Fruit fly (Drosophila melanogaster) whole organism, embryonic: ENCODE results near the gene CG9948.

Experiments
- B-H2 ChIP-seq: fragments of 200-800 bp; sonication (Bioruptor generic); optimal IDR thresholded peaks from 2 replicates; lab custom pipeline; 2018; ENCODE audit warnings: missing biosample characterization, mild to moderate bottlenecking, missing genetic modification characterization
- BEAF-32 ChIP-seq: fragments of 200-800 bp; sonication (Bioruptor generic); optimal IDR thresholded peaks from 3 replicates; lab custom pipeline; 2017; ENCODE audit warnings: missing biosample characterization, missing genetic modification characterization, mild to moderate bottlenecking, moderate library complexity, missing genetic modification reagents
- Bdp1 ChIP-seq: fragments of 200-800 bp; sonication (Bioruptor generic); optimal IDR thresholded peaks from 3 replicates; lab custom pipeline; 2016; ENCODE audit warnings: missing biosample characterization, missing genetic modification characterization
- Blimp-1 ChIP-seq: fragments of 200-800 bp; sonication (Bioruptor generic); optimal IDR thresholded peaks from 3 replicates; lab custom pipeline; 2018; ENCODE audit warnings: missing biosample characterization, missing genetic modification characterization, mild to moderate bottlenecking, moderate library complexity, missing genetic modification reagents
- CG12071 ChIP-seq: fragments of 200-800 bp; sonication (Bioruptor generic); optimal IDR thresholded peaks from 3 replicates; lab custom pipeline; 2018; ENCODE audit warnings: missing biosample characterization, mild to moderate bottlenecking, missing genetic modification characterization
- CG12104 ChIP-seq: fragments of 200-800 bp; sonication (Bioruptor generic); optimal IDR thresholded peaks from 3 replicates; lab custom pipeline; 2016; ENCODE audit warnings: missing biosample characterization, missing genetic modification characterization
- CG12744 ChIP-seq: fragments of 200-800 bp; sonication (Bioruptor generic); optimal IDR thresholded peaks from 2 replicates; lab custom pipeline; 2016; ENCODE audit warnings: missing biosample characterization, missing genetic modification characterization
- CG12769 ChIP-seq: fragments of 200-800 bp; sonication (Bioruptor generic); optimal IDR thresholded peaks from 2 replicates; lab custom pipeline; 2019; ENCODE audit warnings: missing biosample characterization, mild to moderate bottlenecking, missing genetic modification characterization, moderate library complexity
- CG13894 ChIP-seq: fragments of 200-800 bp; sonication (Bioruptor generic); optimal IDR thresholded peaks from 3 replicates; lab custom pipeline; 2018; ENCODE audit warnings: missing biosample characterization, mild to moderate bottlenecking, missing genetic modification characterization, moderate library complexity
- CG14710 ChIP-seq: fragments of 200-800 bp; sonication (Bioruptor generic); optimal IDR thresholded peaks from 3 replicates; lab custom pipeline; 2019; ENCODE audit warnings: missing biosample characterization, mild to moderate bottlenecking, missing genetic modification characterization, moderate library complexity
- CG1603 ChIP-seq: fragments of 200-800 bp; sonication (Bioruptor generic); optimal IDR thresholded peaks from 2 replicates; lab custom pipeline; 2019; ENCODE audit warnings: missing biosample characterization, mild to moderate bottlenecking, missing genetic modification characterization, moderate library complexity
- CG17829 ChIP-seq: fragments of 200-800 bp; optimal IDR thresholded peaks from 2 replicates; lab custom pipeline; 2019; ENCODE audit warnings: missing biosample characterization, mild to moderate bottlenecking, missing genetic modification characterization, moderate library complexity
- CG18476 ChIP-seq: fragments of 200-800 bp; sonication (Bioruptor generic); optimal IDR thresholded peaks from 2 replicates; lab custom pipeline; 2016; ENCODE audit warnings: missing biosample characterization, mild to moderate bottlenecking, missing genetic modification characterization
- CG31224 ChIP-seq: fragments of 200-800 bp; sonication (Bioruptor generic); IDR thresholded peaks from 2 replicates; pipeline ENCODE4 v1.3.6; 2022; ENCODE audit warnings: missing biosample characterization, missing genetic modification characterization
- CG32767 ChIP-seq: fragments of 200-800 bp; sonication (Bioruptor generic); IDR thresholded peaks from 2 replicates; pipeline ENCODE4 v1.3.6; 2022; ENCODE audit warnings: missing biosample characterization, missing genetic modification characterization
- CG5245 ChIP-seq: fragments of 200-800 bp; sonication (Bioruptor generic); optimal IDR thresholded peaks from 3 replicates; lab custom pipeline; 2016; ENCODE audit warnings: missing biosample characterization, missing genetic modification characterization
- CG6175 ChIP-seq: fragments of 200-800 bp; sonication (Bioruptor generic); IDR thresholded peaks from 3 replicates; pipeline ENCODE4 v1.3.6; 2022; ENCODE audit warnings: missing biosample characterization, missing genetic modification characterization
- CG7839 ChIP-seq: fragments of 200-800 bp; sonication (Bioruptor generic); optimal IDR thresholded peaks from 3 replicates; lab custom pipeline; 2018; ENCODE audit warnings: missing biosample characterization, mild to moderate bottlenecking, missing genetic modification characterization, moderate library complexity
- CG8765 ChIP-seq: fragments of 200-800 bp; sonication (Bioruptor generic); IDR thresholded peaks from 2 replicates; pipeline ENCODE4 v1.3.6; 2022; ENCODE audit warnings: missing biosample characterization, missing genetic modification characterization
- CG9215 ChIP-seq: fragments of 200-800 bp; sonication (Bioruptor generic); IDR thresholded peaks from 2 replicates; pipeline ENCODE4 v1.3.6; 2022; ENCODE audit warnings: missing biosample characterization, missing genetic modification characterization
- CG9876 ChIP-seq: fragments of 200-800 bp; sonication (Bioruptor generic); optimal IDR thresholded peaks from 2 replicates; lab custom pipeline; 2016; ENCODE audit warnings: missing biosample characterization, missing genetic modification characterization
- D19A ChIP-seq: fragments of 200-800 bp; optimal IDR thresholded peaks from 3 replicates; lab custom pipeline; 2019; ENCODE audit warnings: missing biosample characterization, mild to moderate bottlenecking, missing genetic modification characterization, moderate library complexity
- Dad ChIP-seq: fragments of 200-800 bp; sonication (Bioruptor generic); optimal IDR thresholded peaks from 3 replicates; lab custom pipeline; 2016; ENCODE audit warnings: missing biosample characterization, missing genetic modification characterization
- Dbx ChIP-seq: fragments of 200-800 bp; sonication (Bioruptor generic); IDR thresholded peaks from 3 replicates; pipeline ENCODE4 v1.3.6; 2022; ENCODE audit warnings: missing biosample characterization, missing genetic modification characterization
- Gug ChIP-seq: fragments of 200-800 bp; sonication (Bioruptor generic); IDR thresholded peaks from 4 replicates; pipeline ENCODE4 v1.3.6; 2022; ENCODE audit warnings: missing biosample characterization, missing genetic modification characterization
- Hmx ChIP-seq: fragments of 200-800 bp; sonication (Bioruptor generic); optimal IDR thresholded peaks from 2 replicates; lab custom pipeline; 2016; ENCODE audit warnings: missing biosample characterization, missing genetic modification characterization
- Nf-YC ChIP-seq: fragments of 200-800 bp; optimal IDR thresholded peaks from 3 replicates; lab custom pipeline; 2019; ENCODE audit warnings: missing biosample characterization, mild to moderate bottlenecking, missing genetic modification characterization, moderate library complexity
- Side ChIP-seq: fragments of 200-800 bp; sonication (Bioruptor generic); optimal IDR thresholded peaks from 2 replicates; lab custom pipeline; 2016; ENCODE audit warnings: missing biosample characterization, missing genetic modification characterization
- Sin3A ChIP-seq: fragments of >200 bp; optimal IDR thresholded peaks from 2 replicates; lab custom pipeline; 2018
- ara ChIP-seq: fragments of 200-800 bp; sonication (Bioruptor generic); IDR thresholded peaks from 2 replicates; pipeline ENCODE4 v1.3.6; 2022; ENCODE audit warnings: missing biosample characterization, missing genetic modification characterization
- bcd ChIP-seq: fragments of 200-800 bp; sonication (Bioruptor generic); optimal IDR thresholded peaks from 2 replicates; lab custom pipeline; 2017; ENCODE audit warnings: missing biosample characterization, mild to moderate bottlenecking, missing genetic modification characterization
- crol ChIP-seq: fragments of 200-800 bp; sonication (Bioruptor generic); IDR thresholded peaks from 2 replicates; pipeline ENCODE4 v1.3.6; 2022; ENCODE audit warnings: missing biosample characterization, missing genetic modification characterization
- fru ChIP-seq: fragments of >200 bp; optimal IDR thresholded peaks from 2 replicates; lab custom pipeline; 2017
- gem ChIP-seq: fragments of 200-800 bp; sonication (Bioruptor generic); optimal IDR thresholded peaks from 2 replicates; lab custom pipeline; 2019; ENCODE audit warnings: missing biosample characterization, mild to moderate bottlenecking, missing genetic modification characterization, moderate library complexity
- gsb ChIP-seq: fragments of 200-800 bp; sonication (Bioruptor generic); IDR thresholded peaks from 2 replicates; pipeline ENCODE4 v1.3.6; 2022; ENCODE audit warnings: missing biosample characterization, missing genetic modification characterization
- h ChIP-seq: fragments of >200 bp; optimal IDR thresholded peaks from 2 replicates; lab custom pipeline; 2017
- ham ChIP-seq: fragments of 200-800 bp; sonication (Bioruptor generic); IDR thresholded peaks from 2 replicates; pipeline ENCODE4 v1.3.6; 2022; ENCODE audit warnings: missing biosample characterization, missing genetic modification characterization
- lbe ChIP-seq: fragments of 200-800 bp; sonication (Bioruptor generic); optimal IDR thresholded peaks from 2 replicates; lab custom pipeline; 2016; ENCODE audit warnings: missing biosample characterization, mild to moderate bottlenecking, missing genetic modification characterization
- maf-S ChIP-seq: fragments of 200-800 bp; sonication (Bioruptor generic); optimal IDR thresholded peaks from 2 replicates; lab custom pipeline; 2016; ENCODE audit warnings: missing biosample characterization, missing genetic modification characterization
- pb ChIP-seq: fragments of 200-800 bp; sonication (Bioruptor generic); optimal IDR thresholded peaks from 3 replicates; lab custom pipeline; 2016; ENCODE audit warnings: missing biosample characterization, missing genetic modification characterization
- pho ChIP-seq: fragments of 200-800 bp; sonication (Bioruptor generic); optimal IDR thresholded peaks from 2 replicates; lab custom pipeline; 2016; ENCODE audit warnings: missing biosample characterization, missing genetic modification characterization
- phol ChIP-seq: fragments of 200-800 bp; sonication (Bioruptor generic); optimal IDR thresholded peaks from 3 replicates; lab custom pipeline; 2018; ENCODE audit warnings: missing biosample characterization, mild to moderate bottlenecking, missing genetic modification characterization, moderate library complexity
- prd ChIP-seq, 3 experiments: fragments of >200 bp in 2 of 3; fragments of 200-800 bp in 1 of 3; sonication (Bioruptor generic) in 1 of 3; optimal IDR thresholded peaks in 2 of 3; IDR thresholded peaks in 1 of 3; 2 replicates in 2 of 3; 3 replicates in 1 of 3; pipeline versions ENCODE4 v1.3.6 to Lab custom; 2017 to 2022; ENCODE audit warnings: missing biosample characterization in 1 of 3, missing genetic modification characterization in 1 of 3
- shn ChIP-seq: fragments of 200-800 bp; sonication (Bioruptor generic); optimal IDR thresholded peaks from 3 replicates; lab custom pipeline; 2016; ENCODE audit warnings: missing biosample characterization, missing genetic modification characterization
- sna ChIP-seq: fragments of 200-800 bp; sonication (Bioruptor generic); IDR thresholded peaks from 2 replicates; pipeline ENCODE4 v1.3.6; 2022; ENCODE audit warnings: missing biosample characterization, missing genetic modification characterization; ENCODE audit not compliant: partially characterized antibody
- ssp ChIP-seq: fragments of 200-800 bp; sonication (Bioruptor generic); IDR thresholded peaks from 2 replicates; pipeline ENCODE4 v1.3.6; 2022; ENCODE audit warnings: missing biosample characterization, missing genetic modification characterization
- trem ChIP-seq: fragments of 200-800 bp; optimal IDR thresholded peaks from 3 replicates; lab custom pipeline; 2019; ENCODE audit warnings: missing biosample characterization, mild to moderate bottlenecking, missing genetic modification characterization, moderate library complexity
- unpg ChIP-seq: fragments of 200-800 bp; sonication (Bioruptor generic); optimal IDR thresholded peaks from 3 replicates; lab custom pipeline; 2018; ENCODE audit warnings: missing biosample characterization, mild to moderate bottlenecking, missing genetic modification characterization, moderate library complexity
- vnd ChIP-seq: fragments of 200-800 bp; sonication (Bioruptor generic); IDR thresholded peaks from 3 replicates; pipeline ENCODE4 v1.3.6; 2022; ENCODE audit warnings: missing biosample characterization, missing genetic modification characterization; ENCODE audit not compliant: partially characterized antibody

CG9948 gene

DNA sequence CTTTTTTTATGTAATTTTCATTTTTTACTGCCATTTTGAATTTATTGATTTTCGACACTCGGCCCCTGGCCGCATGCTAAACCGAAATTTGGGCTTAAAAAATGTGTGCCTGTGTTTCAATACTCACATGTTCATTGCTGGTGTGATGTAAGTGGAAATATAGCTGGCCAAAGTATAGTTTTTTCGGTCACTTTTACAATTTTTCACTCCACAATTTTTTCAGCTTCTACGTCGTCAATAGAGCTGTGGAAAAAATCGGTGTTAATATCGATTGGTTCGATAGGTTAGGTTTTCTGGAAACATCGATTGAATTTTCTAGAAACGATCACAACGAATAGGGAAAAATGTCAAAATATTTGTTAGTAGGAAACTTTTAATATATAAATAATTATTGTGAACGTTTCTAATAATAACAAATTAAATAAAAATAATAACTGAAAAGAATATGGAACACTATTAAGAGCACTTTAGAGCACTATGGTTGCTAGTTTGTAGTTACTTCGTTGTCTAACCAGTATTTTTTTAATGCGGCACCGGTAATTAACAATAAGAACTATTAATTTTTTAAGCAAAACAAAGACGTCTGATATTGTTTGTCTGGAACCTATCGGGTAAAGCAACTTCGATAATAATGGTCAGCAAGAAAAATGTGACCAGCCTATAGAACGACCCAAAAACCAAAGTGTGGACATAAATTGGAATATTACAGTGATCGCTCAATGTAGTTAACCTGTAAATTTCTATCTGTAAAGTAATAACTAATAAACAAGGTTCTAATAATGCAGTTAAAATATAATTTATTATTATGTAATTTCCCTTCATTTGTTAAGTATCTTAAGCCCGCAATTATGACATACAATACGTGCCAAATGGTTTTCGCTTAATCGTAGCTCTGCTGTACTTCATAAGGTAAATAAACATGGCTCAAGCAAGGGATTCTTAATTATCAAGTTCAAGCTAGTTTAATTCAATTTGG, at the start of gene CG9948, which contains the start of gene CG10077 (continued):
- TF ChIP-seq CG31224 (GFP tag; lab: Robert Waterston, UW) (peak; percentile 63), crol (GFP tag; lab: Robert Waterston, UW) (no peak), CG14710 (tag; lab: Kevin White, UChicago) (peak; percentile 89), ara (peak; percentile 86), ham (peak; percentile 53; the same call in 1 of the 2 replicates), CG9876 (no peak), CG12744 (no peak), CG17829 (peak; percentile 90), CG12104 (GFP tag; lab: Kevin White, UChicago) (peak; percentile 69), Gug (GFP tag; lab: Robert Waterston, UW) (peak; percentile 82), fru (lab: Kevin White, UChicago) (no peak), prd (optimal IDR thresholded peaks at IDR 0.05; lab: Kevin White, UChicago) (no peak), prd (GFP tag; IDR thresholded peaks at IDR 0.05; lab: Robert Waterston, UW) (peak; percentile 96), Sin3A (lab: Kevin White, UChicago) (no peak), CG1603 (peak; percentile 90), Side (GFP tag; lab: Kevin White, UChicago) (peak; percentile 38), Blimp-1 (peak; percentile 85), maf-S (GFP tag; lab: Kevin White, UChicago) (peak; percentile 35), bcd (GFP tag; lab: Kevin White, UChicago) (peak; percentile 85), CG9215 (GFP tag; lab: Robert Waterston, UW) (peak; percentile 79), lbe (GFP tag; lab: Kevin White, UChicago) (peak; percentile 89), pb (GFP tag; lab: Kevin White, UChicago) (no peak), CG7839 (peak; percentile 93), CG32767 (peak; percentile 86), gem (peak; percentile 95), Dad (peak; percentile 40), ssp (peak; percentile 72), Bdp1 (peak; percentile 38), CG6175 (peak; percentile 52; the same call in 1 of the 3 replicates), unpg (GFP tag; lab: Kevin White, UChicago) (peak; percentile 93), CG12769 (peak; percentile 94), CG8765 (GFP tag; lab: Robert Waterston, UW) (peak; percentile 79), CG18476 (peak; percentile 80), Nf-YC (tag; lab: Kevin White, UChicago) (peak; percentile 85), B-H2 (GFP tag; lab: Kevin White, UChicago) (peak; percentile 92), trem (peak; percentile 92), Dbx (GFP tag; lab: Robert Waterston, UW) (peak; percentile 91), pho (GFP tag; lab: Kevin White, UChicago) (peak; percentile 73), CG5245 (peak; percentile 81), vnd (peak; percentile 75), sna (GFP tag; lab: Robert Waterston, UW) (peak; percentile 60), phol (tag; lab: Kevin White, UChicago) (peak; percentile 94), shn (GFP tag; lab: Kevin White, UChicago) (peak; percentile 40), CG12071 (GFP tag; lab: Kevin White, UChicago) (peak; percentile 79), BEAF-32 (peak; percentile 79), h (lab: Kevin White, UChicago) (no peak), gsb (GFP tag; lab: Robert Waterston, UW) (peak; percentile 86), CG13894 (peak; percentile 90), Hmx (GFP tag; lab: Kevin White, UChicago) (peak; percentile 65), D19A (peak; percentile 86)
